Fruit fly (Drosophila melanogaster): ENCODE results near the gene Prx6a.

Prx6a gene

dm6 chr2L:2891200-2891599 lies 13.2 kb upstream of the Prx6a start (continued):
- TF ChIP-seq CG10565 (GFP tag; optimal IDR thresholded peaks at IDR 0.05) (no peak), E2f1 (GFP tag; IDR thresholded peaks at IDR 0.05) (no peak), Xrp1 (GFP tag; IDR thresholded peaks at IDR 0.05) (0 out of 2 replicates have a peak, but pooled peaks have one; percentile 18), CG14667 (GFP tag; IDR thresholded peaks at IDR 0.05) (no peak), kni (GFP tag; optimal IDR thresholded peaks at IDR 0.05) (peak; percentile 28), cg (GFP tag; optimal IDR thresholded peaks at IDR 0.05) (peak; percentile 45), Sry-δ (GFP tag; optimal IDR thresholded peaks at IDR 0.05) (no peak), CG15073 (GFP tag; optimal IDR thresholded peaks at IDR 0.05) (no peak), sens (GFP tag) (peak; percentile 81), CG12236 (GFP tag; optimal IDR thresholded peaks at IDR 0.05) (no peak), Trl (optimal IDR thresholded peaks at IDR 0.05) (peak; percentile 2 to 15), Trl (GFP tag; optimal IDR thresholded peaks at IDR 0.05) (no peak), Bgb (GFP tag; IDR thresholded peaks at IDR 0.05; ENCODE audit: partially characterized antibody) (0 out of 2 replicates have a peak, but pooled peaks have one; percentile 9), CG12104 (GFP tag; optimal IDR thresholded peaks at IDR 0.05) (no peak), CG10274 (GFP tag; optimal IDR thresholded peaks at IDR 0.05) (no peak), abd-A (tag; optimal IDR thresholded peaks at IDR 0.05) (peak; percentile 41), CG6791 (GFP tag; IDR thresholded peaks at IDR 0.05; ENCODE audit: partially characterized antibody) (no peak), CG13894 (tag; optimal IDR thresholded peaks at IDR 0.05) (peak; percentile 51), H15 (GFP tag; IDR thresholded peaks at IDR 0.05) (no peak)

- peak; percentile 70 to 86 for TF ChIP-seq Trl (optimal IDR thresholded peaks at IDR 0.05)
- TF ChIP-seq Trl (GFP tag; optimal IDR thresholded peaks at IDR 0.05) = no peak
- TF ChIP-seq tll (GFP tag; optimal IDR thresholded peaks at IDR 0.05) = peak in 1 of 2 experiments; percentile 86
- TF ChIP-seq CG5180 (GFP tag; optimal IDR thresholded peaks at IDR 0.05) = peak; percentile 37
- TF ChIP-seq CG3163 (GFP tag; optimal IDR thresholded peaks at IDR 0.05) = peak; percentile 64
- TF ChIP-seq CG42726 (GFP tag; IDR thresholded peaks at IDR 0.05; ENCODE audit: partially characterized antibody) = no peak
- TF ChIP-seq sqz (GFP tag; optimal IDR thresholded peaks at IDR 0.05) = peak; percentile 42
- TF ChIP-seq BEAF-32 (GFP tag; optimal IDR thresholded peaks at IDR 0.05) = no peak
- TF ChIP-seq chm (GFP tag; IDR thresholded peaks at IDR 0.05) = 0 out of 2 replicates have a peak, but pooled peaks have one; percentile 14
- no peak for TF ChIP-seq Oli (tag; optimal IDR thresholded peaks at IDR 0.05)
- peak; percentile 53 for TF ChIP-seq Blimp-1 (GFP tag; optimal IDR thresholded peaks at IDR 0.05)
- peak; percentile 93 for TF ChIP-seq CG15479 (GFP tag; optimal IDR thresholded peaks at IDR 0.05)
- peak; percentile 66 for TF ChIP-seq CG1832 (GFP tag; optimal IDR thresholded peaks at IDR 0.05)
- TF ChIP-seq ci (GFP tag; IDR thresholded peaks at IDR 0.05) = no peak
- TF ChIP-seq CG16863 (GFP tag; optimal IDR thresholded peaks at IDR 0.05) = no peak
- peak; percentile 91 for TF ChIP-seq CG8281 (tag; optimal IDR thresholded peaks at IDR 0.05)
- TF ChIP-seq tx (GFP tag; optimal IDR thresholded peaks at IDR 0.05) = no peak
- TF ChIP-seq CG6813 (GFP tag; optimal IDR thresholded peaks at IDR 0.05) = no peak
- TF ChIP-seq ac (GFP tag; optimal IDR thresholded peaks at IDR 0.05) = peak; percentile 63
- no peak for TF ChIP-seq Hey (tag; optimal IDR thresholded peaks at IDR 0.05)
- peak; percentile 52 for TF ChIP-seq kni (GFP tag; optimal IDR thresholded peaks at IDR 0.05)
- no peak for TF ChIP-seq Awh (GFP tag; IDR thresholded peaks at IDR 0.05)
- no peak for TF ChIP-seq Ets97D (GFP tag; optimal IDR thresholded peaks at IDR 0.05)
- peak; percentile 84 for TF ChIP-seq cg (GFP tag; optimal IDR thresholded peaks at IDR 0.05)
- peak in 1 of 2 experiments; percentile 8 for TF ChIP-seq insv (GFP tag; optimal IDR thresholded peaks at IDR 0.05)
- TF ChIP-seq trem (tag; optimal IDR thresholded peaks at IDR 0.05) = peak; percentile 54
- peak; percentile 45 for TF ChIP-seq CG8924 (tag; optimal IDR thresholded peaks at IDR 0.05)
- no peak for TF ChIP-seq NC2α (GFP tag; optimal IDR thresholded peaks at IDR 0.05)
- TF ChIP-seq sd (tag; optimal IDR thresholded peaks at IDR 0.05) = peak; percentile 44
- peak; percentile 36 for TF ChIP-seq kah (GFP tag; optimal IDR thresholded peaks at IDR 0.05)
- peak; percentile 88 for TF ChIP-seq pros (GFP tag; optimal IDR thresholded peaks at IDR 0.05)
- TF ChIP-seq CG34224 (GFP tag; IDR thresholded peaks at IDR 0.05; ENCODE audit: partially characterized antibody) = peak; percentile 45; the same call in 2 of the 3 replicates
- TF ChIP-seq crp (GFP tag; optimal IDR thresholded peaks at IDR 0.05) = peak in 1 of 2 experiments; percentile 31
These were observed 10.9 kb upstream of the Prx6a start for dm6 chr2L:2888859-2889443.
